Fruit fly (Drosophila melanogaster) whole organism, embryonic: Measurements from ENCODE around the gene Kdm5.

Experiments used
- Abd-B ChIP-seq: fragments of 200-800 bp; sonication (Bioruptor generic); optimal IDR thresholded peaks from 2 replicates; lab custom pipeline; 2018; ENCODE audit warnings: missing biosample characterization, mild to moderate bottlenecking, missing genetic modification characterization, moderate library complexity
- Bteb2 ChIP-seq: fragments of 200-800 bp; sonication (Bioruptor generic); optimal IDR thresholded peaks from 2 replicates; lab custom pipeline; 2016; ENCODE audit warnings: missing biosample characterization, missing genetic modification characterization
- CG13296 ChIP-seq: fragments of 200-800 bp; sonication (Bioruptor generic); optimal IDR thresholded peaks from 3 replicates; lab custom pipeline; 2018; ENCODE audit warnings: missing biosample characterization, mild to moderate bottlenecking, missing genetic modification characterization
- CG15696 ChIP-seq: fragments of 200-800 bp; sonication (Bioruptor generic); optimal IDR thresholded peaks from 2 replicates; lab custom pipeline; 2019; ENCODE audit warnings: missing biosample characterization, mild to moderate bottlenecking, missing genetic modification characterization, moderate library complexity
- CG1603 ChIP-seq: fragments of 200-800 bp; sonication (Bioruptor generic); optimal IDR thresholded peaks from 2 replicates; lab custom pipeline; 2019; ENCODE audit warnings: missing biosample characterization, mild to moderate bottlenecking, missing genetic modification characterization, moderate library complexity
- CG16815 ChIP-seq: fragments of 200-800 bp; sonication (Bioruptor generic); optimal IDR thresholded peaks from 3 replicates; lab custom pipeline; 2017; ENCODE audit warnings: missing biosample characterization, mild to moderate bottlenecking, missing genetic modification characterization
- CG1832 ChIP-seq: fragments of 200-800 bp; sonication (Bioruptor generic); optimal IDR thresholded peaks from 2 replicates; lab custom pipeline; 2017; ENCODE audit warnings: missing biosample characterization, mild to moderate bottlenecking, missing genetic modification characterization, inconsistent platforms
- CG2120 ChIP-seq: fragments of 200-800 bp; sonication (Bioruptor generic); optimal IDR thresholded peaks from 3 replicates; lab custom pipeline; 2016; ENCODE audit warnings: missing biosample characterization, missing genetic modification characterization
- CG2129 ChIP-seq: fragments of 200-800 bp; sonication (Bioruptor generic); IDR thresholded peaks from 2 replicates; pipeline ENCODE4 v1.3.6; 2022; ENCODE audit warnings: missing biosample characterization, missing genetic modification characterization; ENCODE audit not compliant: partially characterized antibody
- CG30431 ChIP-seq: fragments of 200-800 bp; sonication (Bioruptor generic); optimal IDR thresholded peaks from 2 replicates; lab custom pipeline; 2017; ENCODE audit warnings: missing biosample characterization, missing genetic modification characterization
- CG31388 ChIP-seq: fragments of 200-800 bp; sonication (Bioruptor generic); optimal IDR thresholded peaks from 2 replicates; lab custom pipeline; 2016; ENCODE audit warnings: missing biosample characterization, missing genetic modification characterization
- CG32532 ChIP-seq: fragments of 200-800 bp; sonication (Bioruptor generic); IDR thresholded peaks from 2 replicates; pipeline ENCODE4 v1.3.6; 2022; ENCODE audit warnings: missing biosample characterization, missing genetic modification characterization
- CG3281 ChIP-seq: fragments of 200-800 bp; sonication (Bioruptor generic); optimal IDR thresholded peaks from 3 replicates; lab custom pipeline; 2017; ENCODE audit warnings: missing biosample characterization, mild to moderate bottlenecking, missing genetic modification characterization
- CG3407 ChIP-seq: fragments of 200-800 bp; sonication (Bioruptor generic); optimal IDR thresholded peaks from 2 replicates; lab custom pipeline; 2018; ENCODE audit warnings: missing biosample characterization, mild to moderate bottlenecking, missing genetic modification characterization
- CG3726 ChIP-seq: fragments of 200-800 bp; sonication (Bioruptor generic); IDR thresholded peaks from 3 replicates; pipeline ENCODE4, ENCODE4 v1.3.6; 2022; ENCODE audit warnings: missing biosample characterization, missing genetic modification characterization
- CG6689 ChIP-seq: fragments of 200-800 bp; sonication (Bioruptor generic); IDR thresholded peaks from 2 replicates; pipeline ENCODE4 v1.3.6; 2022; ENCODE audit warnings: missing biosample characterization, missing genetic modification characterization
- CG7839 ChIP-seq: fragments of 200-800 bp; sonication (Bioruptor generic); optimal IDR thresholded peaks from 3 replicates; lab custom pipeline; 2018; ENCODE audit warnings: missing biosample characterization, mild to moderate bottlenecking, missing genetic modification characterization, moderate library complexity
- CG7987 ChIP-seq: fragments of 200-800 bp; sonication (Bioruptor generic); optimal IDR thresholded peaks from 2 replicates; lab custom pipeline; 2018; ENCODE audit warnings: missing biosample characterization, mild to moderate bottlenecking, missing genetic modification characterization, moderate library complexity
- CG8290 ChIP-seq, 3 experiments: fragments of 200-800 bp; sonication (Bioruptor generic); optimal IDR thresholded peaks; 2 replicates each; lab custom pipeline; 2016 to 2019; ENCODE audit warnings: missing biosample characterization in 3 of 3, missing genetic modification characterization in 3 of 3, mild to moderate bottlenecking in 2 of 3, moderate library complexity in 1 of 3
- CG8388 ChIP-seq: fragments of 200-800 bp; sonication (Bioruptor generic); optimal IDR thresholded peaks from 2 replicates; lab custom pipeline; 2019; ENCODE audit warnings: missing biosample characterization, mild to moderate bottlenecking, missing genetic modification characterization, moderate library complexity
- CG8478 ChIP-seq: fragments of >200 bp; optimal IDR thresholded peaks from 2 replicates; lab custom pipeline; 2018
- CG9817 ChIP-seq: fragments of 200-800 bp; sonication (Bioruptor generic); optimal IDR thresholded peaks from 2 replicates; lab custom pipeline; 2018; ENCODE audit warnings: missing biosample characterization, mild to moderate bottlenecking, missing genetic modification characterization, moderate library complexity
- CoRest ChIP-seq: fragments of 200-800 bp; sonication (Bioruptor generic); optimal IDR thresholded peaks from 3 replicates; lab custom pipeline; 2018; ENCODE audit warnings: missing biosample characterization, mild to moderate bottlenecking, missing genetic modification characterization, moderate library complexity
- E2f1 ChIP-seq: fragments of 200-800 bp; sonication (Bioruptor generic); IDR thresholded peaks from 2 replicates; pipeline ENCODE4 v1.3.6; 2022; ENCODE audit warnings: missing biosample characterization, missing genetic modification characterization
- HmgD ChIP-seq: fragments of 200-800 bp; sonication (Bioruptor generic); optimal IDR thresholded peaks from 3 replicates; lab custom pipeline; 2016; ENCODE audit warnings: missing biosample characterization, missing genetic modification characterization
- Lpt ChIP-seq: fragments of >200 bp; optimal IDR thresholded peaks from 2 replicates; lab custom pipeline; 2018; ENCODE audit warnings: missing biosample characterization, missing genetic modification characterization
- MESR4 ChIP-seq: fragments of 200-800 bp; sonication (Bioruptor generic); optimal IDR thresholded peaks from 2 replicates; lab custom pipeline; 2018; ENCODE audit warnings: missing biosample characterization, mild to moderate bottlenecking, missing genetic modification characterization, moderate library complexity
- NC2β ChIP-seq: fragments of 200-800 bp; sonication (Bioruptor generic); optimal IDR thresholded peaks from 2 replicates; lab custom pipeline; 2016; ENCODE audit warnings: missing biosample characterization, missing genetic modification characterization
- Opbp ChIP-seq: fragments of 200-800 bp; sonication (Bioruptor generic); IDR thresholded peaks from 3 replicates; pipeline ENCODE4 v1.3.6; 2022; ENCODE audit warnings: missing biosample characterization, missing genetic modification characterization; ENCODE audit not compliant: partially characterized antibody
- Ptx1 ChIP-seq: fragments of 200-800 bp; sonication (Bioruptor generic); IDR thresholded peaks from 2 replicates; pipeline ENCODE4 v1.3.6; 2022; ENCODE audit warnings: missing biosample characterization, missing genetic modification characterization
- Rfx ChIP-seq: fragments of 200-800 bp; sonication (Bioruptor generic); IDR thresholded peaks from 2 replicates; pipeline ENCODE4 v1.3.6; 2022; ENCODE audit warnings: missing biosample characterization, missing genetic modification characterization
- Sry-δ ChIP-seq: fragments of 200-800 bp; sonication (Bioruptor generic); optimal IDR thresholded peaks from 2 replicates; lab custom pipeline; 2016; ENCODE audit warnings: missing biosample characterization, missing genetic modification characterization
- br ChIP-seq: fragments of >200 bp; optimal IDR thresholded peaks from 2 replicates; lab custom pipeline; 2017
- chinmo ChIP-seq: fragments of 200-800 bp; sonication (Bioruptor generic); IDR thresholded peaks from 4 replicates; pipeline ENCODE4 v1.3.6; 2022; ENCODE audit warnings: missing biosample characterization, missing genetic modification characterization; ENCODE audit not compliant: partially characterized antibody
- da ChIP-seq: fragments of 200-800 bp; sonication (Bioruptor generic); optimal IDR thresholded peaks from 2 replicates; lab custom pipeline; 2016; ENCODE audit warnings: missing biosample characterization, missing genetic modification characterization
- danr ChIP-seq: fragments of 200-800 bp; sonication (Bioruptor generic); IDR thresholded peaks from 2 replicates; pipeline ENCODE4 v1.3.6; 2022; ENCODE audit warnings: missing biosample characterization, missing genetic modification characterization
- insv ChIP-seq, 2 experiments: fragments of 200-800 bp; sonication (Bioruptor generic); optimal IDR thresholded peaks; 3 replicates each; lab custom pipeline; 2016 to 2018; ENCODE audit warnings: missing biosample characterization in 2 of 2, missing genetic modification characterization in 2 of 2
- mirr ChIP-seq: fragments of 200-800 bp; sonication (Bioruptor generic); optimal IDR thresholded peaks from 3 replicates; lab custom pipeline; 2018; ENCODE audit warnings: missing biosample characterization, mild to moderate bottlenecking, missing genetic modification characterization
- otp ChIP-seq: fragments of 200-800 bp; sonication (Bioruptor generic); IDR thresholded peaks from 3 replicates; pipeline ENCODE4, ENCODE4 v1.3.6; 2022; ENCODE audit warnings: missing biosample characterization, missing genetic modification characterization
- phol ChIP-seq: fragments of 200-800 bp; sonication (Bioruptor generic); optimal IDR thresholded peaks from 3 replicates; lab custom pipeline; 2018; ENCODE audit warnings: missing biosample characterization, mild to moderate bottlenecking, missing genetic modification characterization, moderate library complexity
- prd ChIP-seq, 3 experiments: fragments of >200 bp in 2 of 3; fragments of 200-800 bp in 1 of 3; sonication (Bioruptor generic) in 1 of 3; optimal IDR thresholded peaks in 2 of 3; IDR thresholded peaks in 1 of 3; 2 replicates in 2 of 3; 3 replicates in 1 of 3; pipeline versions ENCODE4 v1.3.6 to Lab custom; 2017 to 2022; ENCODE audit warnings: missing biosample characterization in 1 of 3, missing genetic modification characterization in 1 of 3
- pros ChIP-seq: fragments of 200-800 bp; sonication (Bioruptor generic); optimal IDR thresholded peaks from 3 replicates; lab custom pipeline; 2019; ENCODE audit warnings: missing biosample characterization, mild to moderate bottlenecking, missing genetic modification characterization, moderate library complexity
- row ChIP-seq: fragments of 200-800 bp; sonication (Bioruptor generic); IDR thresholded peaks from 3 replicates; pipeline ENCODE4 v1.3.6; 2022; ENCODE audit warnings: missing biosample characterization, missing genetic modification characterization
- shn ChIP-seq: fragments of 200-800 bp; sonication (Bioruptor generic); optimal IDR thresholded peaks from 3 replicates; lab custom pipeline; 2016; ENCODE audit warnings: missing biosample characterization, missing genetic modification characterization
- sim ChIP-seq: fragments of 200-800 bp; sonication (Bioruptor generic); IDR thresholded peaks from 2 replicates; pipeline ENCODE4 v1.3.6; 2022; ENCODE audit warnings: missing biosample characterization, missing genetic modification characterization
- sisA ChIP-seq: fragments of 200-800 bp; sonication (Bioruptor generic); IDR thresholded peaks from 2 replicates; pipeline ENCODE4 v1.3.6; 2022; ENCODE audit warnings: missing biosample characterization, missing genetic modification characterization
- ssp ChIP-seq: fragments of 200-800 bp; sonication (Bioruptor generic); IDR thresholded peaks from 2 replicates; pipeline ENCODE4 v1.3.6; 2022; ENCODE audit warnings: missing biosample characterization, missing genetic modification characterization
- stc ChIP-seq: fragments of 200-800 bp; sonication (Bioruptor generic); IDR thresholded peaks from 2 replicates; pipeline ENCODE4 v1.3.6; 2022; ENCODE audit warnings: missing biosample characterization, missing genetic modification characterization
- tgo ChIP-seq: fragments of 200-800 bp; sonication (Bioruptor generic); IDR thresholded peaks from 3 replicates; pipeline ENCODE4 v1.3.6; 2022; ENCODE audit warnings: missing biosample characterization, missing genetic modification characterization

The Kdm5 gene

dm6 chr2L:5945651-5946547, 53.4 kb downstream of the Kdm5 start:
- TF ChIP-seq chinmo (GFP tag; lab: Robert Waterston, UW) (peak; percentile 75; the same call in 3 of the 4 replicates), stc (GFP tag; lab: Robert Waterston, UW) (no peak), CG3407 (GFP tag; lab: Kevin White, UChicago) (no peak), CG31388 (no peak), MESR4 (GFP tag; lab: Kevin White, UChicago) (no peak), shn (GFP tag; lab: Kevin White, UChicago) (no peak), CG1832 (GFP tag; lab: Kevin White, UChicago) (peak; percentile 39), insv (GFP tag; optimal IDR thresholded peaks at IDR 0.05; lab: Kevin White, UChicago) (no peak), Opbp (GFP tag; lab: Robert Waterston, UW) (no peak), ssp (GFP tag; lab: Robert Waterston, UW) (no peak), danr (GFP tag; lab: Robert Waterston, UW) (no peak), CG9817 (tag; lab: Kevin White, UChicago) (no peak), Sry-δ (no peak), CG15696 (tag; lab: Kevin White, UChicago) (no peak), CG8290 (GFP tag; optimal IDR thresholded peaks at IDR 0.05; lab: Kevin White, UChicago) (no peak), CG8290 (tag; optimal IDR thresholded peaks at IDR 0.05; lab: Kevin White, UChicago) (peak in 1 of 2 experiments; percentile 54), CG8478 (lab: Kevin White, UChicago) (peak; percentile 43), tgo (GFP tag; lab: Robert Waterston, UW) (0 out of 3 replicates have a peak, but pooled peaks have one; percentile 18), CG2129 (GFP tag; lab: Robert Waterston, UW) (no peak), Bteb2 (GFP tag; lab: Kevin White, UChicago) (no peak), E2f1 (GFP tag; lab: Robert Waterston, UW) (no peak), pros (GFP tag; lab: Kevin White, UChicago) (no peak), Ptx1 (GFP tag; lab: Robert Waterston, UW) (no peak), sim (GFP tag; lab: Robert Waterston, UW) (no peak), CG3726 (GFP tag; lab: Robert Waterston, UW) (no peak), Rfx (GFP tag; lab: Robert Waterston, UW) (no peak; the same call in 1 of the 2 replicates), prd (optimal IDR thresholded peaks at IDR 0.05; lab: Kevin White, UChicago) (no peak), prd (GFP tag; IDR thresholded peaks at IDR 0.05; lab: Robert Waterston, UW) (no peak), sisA (no peak), da (no peak), CG13296 (GFP tag; lab: Kevin White, UChicago) (no peak), Abd-B (no peak), Lpt (GFP tag; lab: Kevin White, UChicago) (no peak), NC2β (GFP tag; lab: Kevin White, UChicago) (no peak), CG7839 (tag; lab: Kevin White, UChicago) (no peak), CG6689 (GFP tag; lab: Robert Waterston, UW) (no peak), CG8388 (GFP tag; lab: Kevin White, UChicago) (no peak), row (GFP tag; lab: Robert Waterston, UW) (no peak), HmgD (no peak), otp (GFP tag; lab: Robert Waterston, UW) (no peak), CG2120 (GFP tag; lab: Kevin White, UChicago) (no peak), CG30431 (no peak), CG16815 (GFP tag; lab: Kevin White, UChicago) (no peak), mirr (peak; percentile 44), CoRest (no peak), br (lab: Kevin White, UChicago) (no peak), CG3281 (GFP tag; lab: Kevin White, UChicago) (no peak), CG7987 (GFP tag; lab: Kevin White, UChicago) (peak; percentile 74), CG32532 (no peak), phol (tag; lab: Kevin White, UChicago) (no peak), CG1603 (no peak)
